Fruit fly (Drosophila melanogaster) S2 (cell line): ENCODE data around the gene nol.

Experiments
- CG8478 ChIP-seq: fragments of >200 bp; optimal IDR thresholded peaks from 2 replicates; lab custom pipeline; 2018
- CTCF ChIP-seq, 2 experiments: fragments of >200 bp; optimal IDR thresholded peaks; 2 replicates each; lab custom pipeline; 2018

- no peak for TF ChIP-seq CG8478
- TF ChIP-seq CTCF (optimal IDR thresholded peaks at IDR 0.05; lab: Kevin White, UChicago) = no peak
Measured at dm6 chr3L:11136349-11136748, 5.7 kb downstream of the nol start.
